Worm (Caenorhabditis elegans) whole organism, L3 larva: ENCODE data around the gene F40G9.14.

ENCODE experiments used
- ZK546.5 ChIP-seq: sonication (generic microtip); optimal IDR thresholded peaks from 2 replicates; lab custom pipeline; 2017; ENCODE audit warnings: missing biosample characterization, missing genetic modification characterization
- aly-2 ChIP-seq: fragments of 150-350 bp; optimal IDR thresholded peaks from 2 replicates; lab custom pipeline; 2014; ENCODE audit warnings: missing biosample characterization, missing genetic modification characterization
- ama-1 ChIP-seq: fragments of 150-350 bp; optimal IDR thresholded peaks from 2 replicates; lab custom pipeline; 2018
- ceh-16 ChIP-seq: sonication (generic microtip); optimal IDR thresholded peaks from 2 replicates; lab custom pipeline; 2017; ENCODE audit warnings: missing biosample characterization, missing genetic modification characterization
- daf-12 ChIP-seq: fragments of 150-350 bp; optimal IDR thresholded peaks from 2 replicates; lab custom pipeline; 2014; ENCODE audit warnings: missing biosample characterization, missing genetic modification reagents, missing genetic modification characterization
- egl-27 ChIP-seq: sonication (generic microtip); optimal IDR thresholded peaks from 4 replicates; lab custom pipeline; 2017; ENCODE audit warnings: missing biosample characterization, missing genetic modification reagents, missing genetic modification characterization
- egl-5 ChIP-seq: fragments of 150-350 bp; optimal IDR thresholded peaks from 2 replicates; lab custom pipeline; 2017; ENCODE audit warnings: missing biosample characterization, missing genetic modification reagents, missing genetic modification characterization, inconsistent platforms
- elt-1 ChIP-seq: fragments of 150-350 bp; optimal IDR thresholded peaks from 2 replicates; lab custom pipeline; 2014; ENCODE audit warnings: missing biosample characterization, missing genetic modification characterization
- elt-2 ChIP-seq: sonication (generic microtip); optimal IDR thresholded peaks from 2 replicates; lab custom pipeline; 2016; ENCODE audit warnings: missing genetic modification reagents, mild to moderate bottlenecking, missing genetic modification characterization, missing compliant biosample characterization
- fos-1 ChIP-seq: fragments of 150-350 bp; optimal IDR thresholded peaks from 2 replicates; lab custom pipeline; 2014; ENCODE audit warnings: missing biosample characterization, missing genetic modification characterization
- lin-15B ChIP-seq: fragments of 150-350 bp; optimal IDR thresholded peaks from 2 replicates; lab custom pipeline; 2014; ENCODE audit warnings: missing biosample characterization, missing genetic modification characterization
- lin-39 ChIP-seq: fragments of 150-350 bp; optimal IDR thresholded peaks from 2 replicates; lab custom pipeline; 2018; ENCODE audit warnings: missing biosample characterization, missing genetic modification reagents, missing genetic modification characterization
- mdl-1 ChIP-seq: fragments of 150-350 bp; optimal IDR thresholded peaks from 2 replicates; lab custom pipeline; 2014; ENCODE audit warnings: missing biosample characterization, missing genetic modification characterization
- nfya-1 ChIP-seq: sonication (generic microtip); optimal IDR thresholded peaks from 2 replicates; lab custom pipeline; 2017; ENCODE audit warnings: missing genetic modification characterization, mild to moderate bottlenecking, missing compliant biosample characterization, antibody characterized with exemption, moderate library complexity; ENCODE audit not compliant: insufficient read depth
- nhr-11 ChIP-seq: fragments of 150-350 bp; optimal IDR thresholded peaks from 2 replicates; lab custom pipeline; 2014; ENCODE audit warnings: missing biosample characterization, missing genetic modification characterization
- nhr-12 ChIP-seq: fragments of 150-350 bp; optimal IDR thresholded peaks from 2 replicates; lab custom pipeline; 2014; ENCODE audit warnings: missing biosample characterization, missing genetic modification characterization
- nhr-237 ChIP-seq: fragments of 150-350 bp; optimal IDR thresholded peaks from 2 replicates; lab custom pipeline; 2014; ENCODE audit warnings: missing biosample characterization, missing genetic modification characterization
- nhr-25 ChIP-seq: sonication (generic microtip); optimal IDR thresholded peaks from 2 replicates; lab custom pipeline; 2017; ENCODE audit warnings: missing biosample characterization, missing genetic modification characterization
- nhr-67 ChIP-seq: fragments of 150-350 bp; optimal IDR thresholded peaks from 2 replicates; lab custom pipeline; 2014; ENCODE audit warnings: missing biosample characterization, missing genetic modification characterization
- nhr-76 ChIP-seq: fragments of 150-350 bp; sonication (generic microtip); optimal IDR thresholded peaks from 5 replicates; lab custom pipeline; 2014; ENCODE audit warnings: missing biosample characterization, missing genetic modification characterization
- nhr-77 ChIP-seq: fragments of 150-350 bp; optimal IDR thresholded peaks from 2 replicates; lab custom pipeline; 2014; ENCODE audit warnings: missing biosample characterization, missing genetic modification characterization
- pqm-1 ChIP-seq: fragments of 150-350 bp; optimal IDR thresholded peaks from 2 replicates; lab custom pipeline; 2017; ENCODE audit warnings: missing biosample characterization, missing genetic modification characterization, inconsistent platforms
- skn-1 ChIP-seq: fragments of 150-350 bp; optimal IDR thresholded peaks from 2 replicates; lab custom pipeline; 2014; ENCODE audit warnings: missing biosample characterization, missing genetic modification characterization
- tbx-2 ChIP-seq: sonication (generic microtip); optimal IDR thresholded peaks from 2 replicates; lab custom pipeline; 2016; ENCODE audit warnings: mild to moderate bottlenecking, missing genetic modification characterization, missing compliant biosample characterization
- unc-39 ChIP-seq: sonication (generic microtip); optimal IDR thresholded peaks from 4 replicates; lab custom pipeline; 2017; ENCODE audit warnings: missing biosample characterization, missing genetic modification characterization
- unc-62 ChIP-seq: fragments of 150-350 bp; sonication (generic microtip); optimal IDR thresholded peaks from 4 replicates; lab custom pipeline; 2014; ENCODE audit warnings: missing biosample characterization, missing genetic modification reagents, missing genetic modification characterization
- zag-1 ChIP-seq: fragments of 150-350 bp; optimal IDR thresholded peaks from 2 replicates; lab custom pipeline; 2014; ENCODE audit warnings: missing biosample characterization, missing genetic modification characterization
- ztf-11 ChIP-seq: fragments of 150-350 bp; optimal IDR thresholded peaks from 2 replicates; lab custom pipeline; 2014; ENCODE audit warnings: missing biosample characterization, missing genetic modification characterization
- ztf-4 ChIP-seq: fragments of 150-350 bp; optimal IDR thresholded peaks from 2 replicates; lab custom pipeline; 2014; ENCODE audit warnings: missing biosample characterization, missing genetic modification characterization

Gene F40G9.14

DNA sequence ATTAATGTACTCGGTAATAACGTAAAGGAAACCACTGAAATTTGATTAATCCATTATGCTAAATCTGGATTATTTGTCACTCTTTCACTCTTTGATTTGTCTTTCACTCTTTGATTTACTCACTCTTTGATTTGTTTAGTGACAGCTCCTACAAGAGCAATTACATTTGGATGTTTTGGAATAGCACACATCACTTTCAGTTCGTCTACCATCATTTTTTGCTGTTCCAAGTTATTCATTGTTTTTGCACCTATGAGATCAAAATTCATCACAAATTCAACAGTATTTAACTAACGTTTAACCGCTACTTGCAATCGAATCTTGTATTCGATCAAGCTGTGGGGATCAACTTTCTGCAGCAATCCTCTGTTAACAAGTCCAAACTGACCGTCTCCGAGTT lies 28.5 kb downstream of the F40G9.14 start:
- no peak for TF ChIP-seq elt-2

DNA sequence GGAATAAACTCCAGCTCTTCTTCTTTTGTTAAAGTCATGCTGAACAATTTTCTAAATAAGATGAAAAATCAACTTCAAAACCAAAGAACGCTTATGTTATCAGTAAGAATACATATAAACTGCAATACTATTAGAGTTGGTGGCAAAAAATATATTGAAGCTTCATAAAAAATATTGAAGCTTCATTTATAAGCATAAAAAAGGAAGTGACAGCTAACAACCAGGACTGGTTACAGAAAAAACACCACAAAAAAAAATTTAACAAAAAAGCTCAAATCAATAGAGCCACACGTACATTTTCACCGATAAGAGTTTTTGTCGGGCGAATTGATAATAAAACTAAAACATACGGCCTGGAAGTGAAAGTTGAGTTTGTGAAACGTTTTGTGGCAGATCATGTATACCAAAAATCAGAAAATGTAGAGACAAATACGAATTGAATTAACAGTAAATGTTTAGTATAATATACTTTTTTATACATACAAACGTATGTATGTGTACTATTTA lies 30.0 kb downstream of the F40G9.14 start, which contains the start of gene sqst-5:
sqst-5 (minus strand) TSS at position 51 of the 507 bp plus-strand sequence.
- TF ChIP-seq ceh-16 (tag; lab: Kevin White, UChicago) (no peak), nhr-67 (tag; lab: Kevin White, UChicago) (no peak), elt-2 (peak; percentile 76), pqm-1 (peak; percentile 59)

DNA sequence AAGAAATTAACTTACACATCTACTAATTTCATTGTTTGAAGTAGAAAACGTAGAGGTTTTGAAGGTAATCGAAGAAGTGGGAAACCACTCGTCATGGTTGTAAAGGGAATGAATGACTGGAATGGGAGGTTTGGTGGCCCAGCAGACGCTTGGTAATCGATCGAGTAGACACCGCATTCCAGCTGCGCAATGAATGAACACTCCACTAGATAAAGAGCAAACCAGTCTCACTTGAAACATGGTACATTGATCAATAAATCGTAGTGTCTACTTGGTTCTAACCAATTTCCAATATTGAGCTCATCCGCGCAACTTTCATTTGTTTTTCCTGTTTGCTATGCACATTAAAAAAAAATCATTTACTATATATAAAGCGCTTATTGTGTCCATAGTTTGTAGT lies 31.2 kb downstream of the F40G9.14 start, which contains the start of gene fbxb-84:
fbxb-84 (minus strand) TSS at position 101 of the 400 bp plus-strand sequence.
- TF ChIP-seq pqm-1, result no peak

DNA sequence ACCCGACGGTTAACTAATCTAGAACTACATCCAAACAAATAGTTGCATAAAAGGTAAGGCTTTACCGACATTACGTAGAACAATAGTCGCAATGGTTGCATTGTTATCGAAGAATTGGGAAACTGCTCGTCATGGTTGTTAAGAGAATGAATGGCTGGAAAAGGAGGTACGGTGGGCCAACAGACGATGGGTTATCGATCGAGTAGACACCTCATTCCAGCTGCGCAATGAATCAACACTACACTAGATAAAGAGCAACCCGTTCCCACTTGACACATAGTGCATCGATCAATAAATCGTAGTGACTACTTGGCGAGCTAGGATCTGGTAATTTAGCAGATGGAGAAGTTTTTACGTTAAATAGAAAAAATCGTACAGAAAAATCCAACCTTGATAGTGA lies 32.5 kb downstream of the F40G9.14 start, which contains the start of the genes T17A3.12 and fbxb-83:
T17A3.12 (minus strand) TSS at position 101 of the 400 bp plus-strand sequence.
fbxb-83 (minus strand) TSS at position 134 of the 400 bp plus-strand sequence.
- TF ChIP-seq zag-1 (tag; lab: Kevin White, UChicago) (no peak), nhr-11 (no peak), nhr-76 (no peak), lin-15B (tag; lab: Kevin White, UChicago) (no peak), ZK546.5 (tag; lab: Kevin White, UChicago) (no peak), elt-1 (tag; lab: Kevin White, UChicago) (no peak), skn-1 (tag; lab: Kevin White, UChicago) (no peak), nhr-67 (tag; lab: Kevin White, UChicago) (no peak), ztf-11 (tag; lab: Kevin White, UChicago) (no peak), elt-2 (no peak), lin-39 (tag; lab: Kevin White, UChicago) (no peak), nfya-1 (tag; lab: Kevin White, UChicago) (no peak), aly-2 (tag; lab: Kevin White, UChicago) (no peak), nhr-25 (no peak)

DNA sequence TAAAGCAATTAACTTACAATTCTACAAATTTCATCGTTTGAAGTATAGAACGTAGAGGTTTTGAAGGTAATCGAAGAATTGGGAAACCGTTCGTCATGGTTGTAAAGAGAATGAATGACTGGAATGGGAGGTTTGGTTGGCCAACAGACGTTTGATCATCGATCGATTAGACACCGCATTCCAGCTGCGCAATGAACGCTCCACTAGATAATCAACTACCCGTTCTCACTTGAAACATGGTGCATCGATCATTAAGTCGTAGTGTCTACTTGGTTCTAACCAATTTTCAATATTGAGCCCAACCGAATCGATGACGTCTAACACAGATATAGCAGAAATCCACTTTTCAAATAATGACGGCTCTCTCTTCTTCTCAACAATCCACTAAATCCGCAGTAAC lies 34.5 kb downstream of the F40G9.14 start, which contains the start of gene fbxb-82:
fbxb-82 (minus strand) TSS at position 101 of the 400 bp plus-strand sequence.
- TF ChIP-seq tbx-2 (no peak), egl-5 (tag; lab: Kevin White, UChicago) (no peak), nhr-76 (no peak), ama-1 (lab: Kevin White, UChicago) (no peak), pqm-1 (no peak), egl-27 (tag; lab: Kevin White, UChicago) (no peak), lin-15B (tag; lab: Kevin White, UChicago) (no peak), nhr-237 (tag; lab: Kevin White, UChicago) (no peak), fos-1 (no peak), nhr-77 (no peak), mdl-1 (tag; lab: Kevin White, UChicago) (no peak), aly-2 (tag; lab: Kevin White, UChicago) (no peak), ztf-4 (tag; lab: Kevin White, UChicago) (no peak), ztf-11 (tag; lab: Kevin White, UChicago) (no peak), nhr-12 (tag; lab: Kevin White, UChicago) (no peak), daf-12 (tag; lab: Kevin White, UChicago) (no peak), unc-39 (tag; lab: Kevin White, UChicago) (no peak), ceh-16 (tag; lab: Kevin White, UChicago) (no peak), unc-62 (GFP tag; lab: Kevin White, UChicago) (no peak)

DNA sequence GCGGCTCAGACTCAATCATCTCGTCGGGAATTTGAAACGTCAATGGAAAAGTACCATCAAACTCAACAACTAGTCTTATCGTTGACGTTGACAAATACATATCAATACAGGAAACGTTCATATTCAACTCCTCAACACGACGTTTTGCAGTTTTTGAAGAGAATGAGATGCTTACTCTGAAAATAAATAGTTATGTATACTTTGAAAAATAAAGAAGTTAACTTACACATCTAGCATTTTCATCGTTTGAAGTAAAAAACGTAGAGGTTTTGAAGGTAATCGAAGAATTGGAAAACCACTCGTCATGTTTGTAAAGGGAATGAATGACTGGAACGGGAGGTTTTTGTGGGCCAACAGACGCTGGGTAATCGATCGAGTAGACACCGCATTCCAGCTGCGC lies 36.7 kb downstream of the F40G9.14 start, which contains the start of gene fbxb-81:
fbxb-81 (minus strand) TSS at position 314 of the 400 bp plus-strand sequence.
- TF ChIP-seq ama-1 (lab: Kevin White, UChicago), result no peak
- TF ChIP-seq nhr-67 (tag; lab: Kevin White, UChicago), result no peak

DNA sequence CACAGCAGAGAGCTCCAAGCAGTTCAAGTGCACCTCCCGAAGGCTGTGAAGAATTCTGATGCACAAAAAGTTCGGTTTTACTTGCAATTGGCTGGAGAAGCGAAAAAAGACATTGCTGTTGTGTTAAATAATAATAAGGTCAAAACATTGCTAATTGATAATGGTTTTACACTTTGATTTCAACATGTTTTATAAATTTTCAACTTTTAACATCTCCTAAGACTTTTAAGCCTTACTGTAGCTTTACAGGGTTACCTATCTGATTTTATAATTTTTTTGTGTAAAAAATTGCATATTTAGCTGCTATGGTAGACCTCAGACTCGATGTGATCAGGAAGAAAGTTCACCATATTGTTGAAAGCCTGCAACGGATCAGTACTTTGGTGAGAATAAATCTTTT lies 43.4 kb downstream of the F40G9.14 start, which contains the start of gene pals-25:
pals-25 (plus strand) TSS at position 301 of the 400 bp plus-strand sequence.
- TF ChIP-seq nhr-77 (no peak), nhr-11 (no peak)
- TF ChIP-seq, all 47 proteins: peak for 0
